Worm (Caenorhabditis elegans): ENCODE results near the gene C06A1.3.

Gene C06A1.3

DNA sequence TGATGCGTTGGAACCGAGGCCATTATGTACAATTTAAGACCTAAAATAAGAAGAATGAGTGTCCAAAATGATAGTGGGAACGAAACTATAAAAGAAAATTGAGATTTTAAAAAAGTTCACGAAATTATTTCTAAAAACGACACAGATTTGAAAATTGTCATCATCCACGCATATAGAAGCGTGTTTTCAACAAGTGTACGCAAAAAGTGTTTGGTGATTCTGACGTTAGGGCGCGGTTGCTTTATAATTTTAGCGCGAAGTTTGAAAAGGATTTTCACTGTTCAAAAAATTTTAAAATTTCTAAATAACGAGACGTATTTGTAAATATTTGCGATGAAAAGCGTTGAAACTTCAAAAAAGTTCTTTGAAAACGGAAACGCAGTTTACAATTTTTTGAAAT is 8.7 kb upstream of the C06A1.3 start, which contains the start of gene cdc-48.1 (continued):
- TF ChIP-seq sdz-12 (GFP tag; optimal IDR thresholded peaks at IDR 0.05): peak; percentile 96
- TF ChIP-seq aha-1 (tag): peak; percentile 100
- TF ChIP-seq nhr-48 (tag; optimal IDR thresholded peaks at IDR 0.05): peak; percentile 97
- TF ChIP-seq F49E8.2 (tag; optimal IDR thresholded peaks at IDR 0.05; ENCODE audit: borderline replicate concordance): peak; percentile 97
- TF ChIP-seq lim-7 (GFP tag; IDR thresholded peaks at IDR 0.05): peak; percentile 83
- TF ChIP-seq saeg-2 (GFP tag; IDR thresholded peaks at IDR 0.05): peak; percentile 98
- TF ChIP-seq zag-1 (tag; optimal IDR thresholded peaks at IDR 0.05): peak; percentile 92
- TF ChIP-seq zfp-2 (tag; optimal IDR thresholded peaks at IDR 0.05): peak; percentile 94
- peak; percentile 97 for TF ChIP-seq Y5F2A.4 (GFP tag; optimal IDR thresholded peaks at IDR 0.05)
- peak; percentile 99 for TF ChIP-seq madf-9 (GFP tag; conservative IDR thresholded peaks at IDR 0.05)
- 0 out of 2 replicates have a peak, but pooled peaks have one; percentile 73 for TF ChIP-seq tag-97 (GFP tag; IDR thresholded peaks at IDR 0.05)
- peak; percentile 100 for TF ChIP-seq ceh-20 (GFP tag; IDR thresholded peaks at IDR 0.05)
- TF ChIP-seq ceh-82 (tag; optimal IDR thresholded peaks at IDR 0.05): peak; percentile 74
- peak; percentile 98 for TF ChIP-seq pqm-1 (tag; optimal IDR thresholded peaks at IDR 0.05)
- peak; percentile 99 for TF ChIP-seq vab-7 (GFP tag; IDR thresholded peaks at IDR 0.05)
- TF ChIP-seq dpl-1 (GFP tag; optimal IDR thresholded peaks at IDR 0.05): peak; percentile 100
- peak; percentile 81 for TF ChIP-seq ceh-32 (tag; optimal IDR thresholded peaks at IDR 0.05; ENCODE audit: poor library complexity)
- peak; percentile 94 for TF ChIP-seq snpc-1.2 (GFP tag; IDR thresholded peaks at IDR 0.05)
- peak; percentile 98 for TF ChIP-seq lin-39 (tag; optimal IDR thresholded peaks at IDR 0.05)
- peak; percentile 99 for TF ChIP-seq lin-1 (GFP tag; IDR thresholded peaks at IDR 0.05)
- peak; percentile 100 for TF ChIP-seq nhr-11 (tag; optimal IDR thresholded peaks at IDR 0.05)
- TF ChIP-seq daf-12 (tag; optimal IDR thresholded peaks at IDR 0.05): peak; percentile 35
- peak; percentile 30; the same call in 1 of the 2 replicates for TF ChIP-seq set-16 (GFP tag; IDR thresholded peaks at IDR 0.05)
- peak; percentile 96 for TF ChIP-seq ztf-7 (tag; optimal IDR thresholded peaks at IDR 0.05)
- TF ChIP-seq F10B5.3 (tag; optimal IDR thresholded peaks at IDR 0.05): peak; percentile 92
- peak; percentile 99 for TF ChIP-seq nhr-28 (tag; optimal IDR thresholded peaks at IDR 0.05)
- peak; percentile 100 for TF ChIP-seq mep-1 (tag; optimal IDR thresholded peaks at IDR 0.05)
- TF ChIP-seq zip-11 (GFP tag; IDR thresholded peaks at IDR 0.05): peak; percentile 75; the same call in 1 of the 2 replicates
- TF ChIP-seq dve-1 (tag; optimal IDR thresholded peaks at IDR 0.05; ENCODE audit: insufficient read depth): peak; percentile 100
- TF ChIP-seq F26F4.8 (GFP tag; conservative IDR thresholded peaks at IDR 0.05): peak; percentile 54; the same call in 1 of the 2 replicates
- TF ChIP-seq ceh-44 (GFP tag; IDR thresholded peaks at IDR 0.05): peak; percentile 96
- peak; percentile 95 for TF ChIP-seq zip-2 (tag; optimal IDR thresholded peaks at IDR 0.05)
- TF ChIP-seq daf-19 (GFP tag; conservative IDR thresholded peaks at IDR 0.05): peak; percentile 98
- peak; percentile 97 for TF ChIP-seq jun-1 (tag; optimal IDR thresholded peaks at IDR 0.05)
- peak; percentile 99 for TF ChIP-seq T20F7.1 (GFP tag; optimal IDR thresholded peaks at IDR 0.05)
- TF ChIP-seq mes-2 (tag; optimal IDR thresholded peaks at IDR 0.05; ENCODE audit: poor library complexity, severe bottlenecking): peak; percentile 100
- peak; percentile 97 for TF ChIP-seq D1046.2 (GFP tag; IDR thresholded peaks at IDR 0.05)
- TF ChIP-seq rbr-2 (tag; optimal IDR thresholded peaks at IDR 0.05): peak; percentile 99
- TF ChIP-seq F44E2.7 (GFP tag; IDR thresholded peaks at IDR 0.05): peak; percentile 95
- TF ChIP-seq dmd-8 (GFP tag; IDR thresholded peaks at IDR 0.05): peak; percentile 72; the same call in 1 of the 2 replicates
- peak; percentile 98 for TF ChIP-seq nhr-25 (tag; optimal IDR thresholded peaks at IDR 0.05; ENCODE audit: borderline replicate concordance, insufficient read depth)
- TF ChIP-seq hlh-30 (tag; optimal IDR thresholded peaks at IDR 0.05; ENCODE audit: insufficient read depth): peak; percentile 99
- peak in 1 of 2 experiments; percentile 90 for TF ChIP-seq ZK546.5 (tag; optimal IDR thresholded peaks at IDR 0.05)
- TF ChIP-seq unc-39 (tag; optimal IDR thresholded peaks at IDR 0.05): no peak
- peak; percentile 98 for TF ChIP-seq dmd-9 (GFP tag; IDR thresholded peaks at IDR 0.05)
- peak; percentile 98 for TF ChIP-seq lin-29 (GFP tag; IDR thresholded peaks at IDR 0.05)
- TF ChIP-seq ztf-11 (tag; optimal IDR thresholded peaks at IDR 0.05): peak; percentile 58
- peak; percentile 100 for TF ChIP-seq lin-15B (tag; optimal IDR thresholded peaks at IDR 0.05)
- peak; percentile 89 to 97 for TF ChIP-seq hif-1 (tag; optimal IDR thresholded peaks at IDR 0.05)
- peak; percentile 97 for TF ChIP-seq ces-1 (GFP tag; optimal IDR thresholded peaks at IDR 0.05)
- peak; percentile 100 for TF ChIP-seq dmd-6 (GFP tag; IDR thresholded peaks at IDR 0.05)

Measured in whole organism, L4 larva.